Worm (Caenorhabditis elegans): ENCODE results near the gene cit-1.1.

The cit-1.1 gene

DNA sequence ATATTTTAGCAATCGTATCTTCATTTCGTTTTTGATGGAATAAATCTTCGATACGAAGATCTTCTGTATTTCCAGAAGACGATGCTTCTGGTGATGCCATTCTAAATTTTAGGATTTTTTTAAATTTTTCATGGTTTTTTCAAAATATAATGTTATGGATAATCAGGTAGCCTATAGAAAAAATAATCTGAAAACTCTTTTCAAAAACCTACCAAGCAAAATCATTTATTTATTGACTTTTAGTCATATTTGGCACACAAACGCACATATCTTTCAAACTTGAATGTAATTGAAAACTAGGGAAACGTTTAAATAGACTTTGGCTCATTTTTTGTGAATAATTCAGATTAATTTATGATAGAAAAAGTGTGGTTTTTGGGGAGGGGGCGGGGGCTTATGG is 6.8 kb upstream of the cit-1.1 start, which contains the start of gene F44B9.5:
F44B9.5 (minus strand) TSS at position 101 of the 400 bp plus-strand sequence.
- TF ChIP-seq nhr-77 (tag; optimal IDR thresholded peaks at IDR 0.05) (no peak), nhr-12 (tag; optimal IDR thresholded peaks at IDR 0.05) (no peak), sox-4 (tag; optimal IDR thresholded peaks at IDR 0.05) (no peak), F16B12.6 (tag; optimal IDR thresholded peaks at IDR 0.05) (no peak), blmp-1 (tag; optimal IDR thresholded peaks at IDR 0.05) (no peak), efl-3 (GFP tag; optimal IDR thresholded peaks at IDR 0.05) (no peak), lin-15B (tag; optimal IDR thresholded peaks at IDR 0.05) (no peak), fkh-4 (tag; optimal IDR thresholded peaks at IDR 0.05; ENCODE audit: borderline replicate concordance) (no peak)

DNA sequence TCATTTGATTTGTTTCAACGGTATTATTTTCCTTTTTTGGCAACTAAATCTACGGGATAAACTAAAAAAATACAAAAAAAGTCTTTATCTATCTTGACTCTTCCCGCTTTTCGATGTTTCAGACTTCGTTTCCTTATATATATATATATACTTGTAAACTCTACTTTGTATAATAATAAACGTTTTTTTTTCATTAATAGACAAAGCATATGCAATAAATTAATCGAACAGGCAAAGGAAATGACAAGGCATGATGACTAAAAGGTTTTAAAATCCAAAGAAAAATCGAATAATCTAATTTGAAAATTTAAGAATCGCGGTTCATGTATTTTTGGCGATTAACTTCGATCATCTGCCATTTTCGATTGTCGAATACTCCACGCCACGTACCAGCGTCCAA is 4.0 kb upstream of the cit-1.1 start:
- TF ChIP-seq mep-1 (tag; optimal IDR thresholded peaks at IDR 0.05) (no peak), pqm-1 (tag; optimal IDR thresholded peaks at IDR 0.05) (no peak), elt-2 (tag; optimal IDR thresholded peaks at IDR 0.05) (no peak), egl-27 (tag; optimal IDR thresholded peaks at IDR 0.05) (no peak), nhr-20 (tag; optimal IDR thresholded peaks at IDR 0.05) (no peak), swsn-7 (tag; optimal IDR thresholded peaks at IDR 0.05) (no peak), sox-4 (tag; optimal IDR thresholded peaks at IDR 0.05) (no peak), nhr-77 (tag; optimal IDR thresholded peaks at IDR 0.05) (no peak), hpl-2 (GFP tag; optimal IDR thresholded peaks at IDR 0.05) (no peak), blmp-1 (tag; optimal IDR thresholded peaks at IDR 0.05) (no peak), nhr-71 (tag; optimal IDR thresholded peaks at IDR 0.05) (no peak), irx-1 (tag; optimal IDR thresholded peaks at IDR 0.05) (no peak), ces-1 (GFP tag; optimal IDR thresholded peaks at IDR 0.05) (no peak), unc-86 (tag; optimal IDR thresholded peaks at IDR 0.05) (no peak), F16B12.6 (tag; optimal IDR thresholded peaks at IDR 0.05) (no peak)

DNA sequence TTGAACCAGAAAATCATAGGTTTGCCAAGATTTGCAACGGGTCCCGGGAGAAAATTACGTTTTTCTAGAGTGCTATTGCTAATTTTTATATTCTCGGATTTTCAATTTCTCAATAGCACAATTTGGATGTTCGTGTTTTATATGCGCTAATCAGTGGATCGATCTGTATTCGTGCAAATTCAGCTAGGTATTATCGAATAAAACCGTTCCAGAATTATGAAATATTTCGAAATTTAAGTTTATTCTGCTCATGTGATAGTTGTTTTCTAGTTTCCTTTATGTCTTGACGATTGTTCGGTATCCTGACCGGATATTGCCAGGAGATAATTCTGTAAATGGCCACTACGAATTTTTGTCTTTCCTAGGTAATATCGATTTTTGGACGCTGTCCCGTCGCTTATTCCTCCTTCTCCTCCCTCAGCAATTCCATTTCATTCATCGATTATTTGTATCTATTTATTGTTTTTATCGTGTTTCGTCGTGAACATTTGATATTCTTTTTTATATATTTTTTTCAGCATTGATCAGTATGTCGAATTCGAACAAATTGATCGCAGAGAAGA is 720 bp upstream of the cit-1.1 start, which contains the start of gene cit-1.2:
cit-1.2 (plus strand) TSS at position 513 of the 563 bp plus-strand sequence.
- no peak for TF ChIP-seq rnt-1 (tag; optimal IDR thresholded peaks at IDR 0.05)
- TF ChIP-seq skn-1 (tag; optimal IDR thresholded peaks at IDR 0.05) = peak; percentile 7

DNA sequence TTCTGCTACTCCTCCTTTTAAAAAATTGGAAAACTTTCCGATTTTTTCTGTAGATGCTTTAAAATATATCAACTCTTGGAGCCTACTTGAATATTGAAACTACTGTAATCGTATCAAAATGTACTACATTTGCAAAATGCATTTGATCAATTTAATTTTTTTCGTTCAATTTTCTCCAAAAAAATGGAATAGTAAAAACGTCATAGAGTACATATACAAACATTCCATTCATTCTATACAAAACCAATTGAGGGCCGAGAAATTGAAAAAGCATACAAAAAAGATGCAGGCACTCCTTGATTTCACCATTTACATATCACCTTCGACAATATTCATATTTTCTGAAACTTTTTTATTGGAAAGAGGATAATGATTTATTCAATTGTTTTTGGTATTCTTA is 5.5 kb downstream of the cit-1.1 start, which contains the start of gene C06G4.6:
C06G4.6 (plus strand) TSS at position 301 of the 400 bp plus-strand sequence.
- TF ChIP-seq ceh-8 (GFP tag; optimal IDR thresholded peaks at IDR 0.05) (no peak), sup-37 (GFP tag; optimal IDR thresholded peaks at IDR 0.05) (no peak), aly-2 (tag; optimal IDR thresholded peaks at IDR 0.05) (no peak), ceh-90 (tag; optimal IDR thresholded peaks at IDR 0.05) (no peak), nhr-47 (tag; optimal IDR thresholded peaks at IDR 0.05) (no peak), pax-3 (tag; optimal IDR thresholded peaks at IDR 0.05) (no peak), C16A3.4 (tag; optimal IDR thresholded peaks at IDR 0.05) (no peak), blmp-1 (tag; optimal IDR thresholded peaks at IDR 0.05) (no peak), alr-1 (tag; optimal IDR thresholded peaks at IDR 0.05; ENCODE audit: borderline replicate concordance) (no peak), F16B12.6 (tag; optimal IDR thresholded peaks at IDR 0.05) (no peak), dpl-1 (GFP tag; optimal IDR thresholded peaks at IDR 0.05) (no peak), C04F5.9 (tag; optimal IDR thresholded peaks at IDR 0.05) (no peak), dsc-1 (tag; optimal IDR thresholded peaks at IDR 0.05) (no peak), nhr-84 (tag; optimal IDR thresholded peaks at IDR 0.05) (no peak)

DNA sequence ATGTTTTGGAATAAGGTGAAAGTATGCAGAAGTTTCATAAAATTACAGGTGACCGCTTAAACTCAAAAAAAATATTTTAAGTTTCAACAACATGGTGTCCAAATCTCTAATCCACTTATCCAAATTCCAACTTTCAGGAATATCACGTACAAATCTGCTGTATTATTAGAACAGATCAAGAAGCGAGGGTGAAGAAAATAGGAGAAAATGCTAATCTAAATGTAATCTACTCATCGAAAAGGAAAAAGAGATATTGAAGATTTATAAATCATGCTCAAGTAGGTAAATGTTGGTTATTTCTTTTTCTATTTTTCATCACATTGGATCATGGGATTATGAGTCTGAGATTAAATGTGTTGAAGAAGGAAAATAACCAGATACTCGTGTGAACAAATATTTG is 8.1 kb downstream of the cit-1.1 start:
- no peak for TF ChIP-seq nhr-19 (GFP tag; conservative IDR thresholded peaks at IDR 0.05)
- peak; percentile 97 for TF ChIP-seq dsc-1 (tag; optimal IDR thresholded peaks at IDR 0.05)
